Worm (Caenorhabditis elegans): ENCODE data around the gene F23B12.1.

DNA sequence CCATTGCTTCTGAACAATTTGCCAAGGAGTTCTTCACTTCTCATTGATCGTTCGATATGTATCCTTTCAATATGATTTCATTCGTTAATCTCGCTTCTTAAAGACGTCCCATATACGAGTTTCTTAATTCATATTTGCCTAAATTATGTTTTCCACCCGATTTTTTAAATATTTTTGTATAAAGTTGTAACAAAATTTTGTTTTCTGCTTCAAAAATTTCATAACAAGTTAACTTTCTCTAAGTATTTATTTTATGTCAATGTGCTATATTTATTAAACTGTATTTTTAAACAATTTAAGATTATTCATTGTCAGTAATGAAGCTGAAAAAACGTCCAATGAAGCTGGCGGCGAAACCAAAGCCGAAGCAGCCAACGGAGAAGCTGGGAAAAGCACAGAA, 20.4 kb downstream of the F23B12.1 start, which contains the start of gene F23B12.7:
- TF ChIP-seq mdl-1 (tag; optimal IDR thresholded peaks at IDR 0.05) (no peak), dmd-6 (GFP tag; IDR thresholded peaks at IDR 0.05) (no peak), lin-13 (GFP tag; optimal IDR thresholded peaks at IDR 0.05) (no peak), dpl-1 (GFP tag; optimal IDR thresholded peaks at IDR 0.05) (no peak), zag-1 (tag; optimal IDR thresholded peaks at IDR 0.05) (no peak), lin-1 (GFP tag; IDR thresholded peaks at IDR 0.05) (no peak), lir-3 (tag; optimal IDR thresholded peaks at IDR 0.05) (no peak)

Data from whole organism, L4 larva.